Worm (Caenorhabditis elegans) whole organism, early embryonic: ENCODE results near the gene W09H1.3.

ENCODE experiments used
- aly-1 ChIP-seq: sonication (generic microtip); optimal IDR thresholded peaks from 2 replicates; lab custom pipeline; 2016; ENCODE audit warnings: missing genetic modification characterization, missing compliant biosample characterization
- ama-1 ChIP-seq: fragments of 150-350 bp; optimal IDR thresholded peaks from 2 replicates; lab custom pipeline; 2014
- ceh-36 ChIP-seq: sonication (generic microtip); optimal IDR thresholded peaks from 2 replicates; lab custom pipeline; 2016; ENCODE audit warnings: missing genetic modification characterization, inconsistent platforms, missing compliant biosample characterization
- flt-1 ChIP-seq: fragments of 200-800 bp; sonication (Bioruptor generic); IDR thresholded peaks from 2 replicates; pipeline ENCODE4 v1.3.6; 2022; ENCODE audit warnings: missing genetic modification characterization, missing compliant biosample characterization
- hmbx-1 ChIP-seq: sonication (generic microtip); optimal IDR thresholded peaks from 2 replicates; lab custom pipeline; 2016; ENCODE audit warnings: mild to moderate bottlenecking, missing genetic modification characterization, missing compliant biosample characterization
- hmg-4 ChIP-seq: fragments of 200-800 bp; sonication (Bioruptor generic); optimal IDR thresholded peaks from 2 replicates; lab custom pipeline; 2018; ENCODE audit warnings: mild to moderate bottlenecking, missing genetic modification characterization, missing compliant biosample characterization
- scrt-1 ChIP-seq: fragments of 200-800 bp; sonication (Bioruptor generic); IDR thresholded peaks from 2 replicates; pipeline ENCODE4 v1.3.6; 2022; ENCODE audit warnings: missing genetic modification characterization, missing compliant biosample characterization
- sea-1 ChIP-seq: fragments of 200-800 bp; sonication (Bioruptor generic); conservative IDR thresholded peaks from 2 replicates; pipeline ENCODE4 v1.3.6; 2022; ENCODE audit warnings: missing genetic modification characterization, missing compliant biosample characterization
- tbx-11 ChIP-seq: fragments of 200-800 bp; sonication (Bioruptor generic); IDR thresholded peaks from 2 replicates; pipeline ENCODE4 v1.3.6; 2022; ENCODE audit warnings: missing genetic modification characterization, missing compliant biosample characterization
- tra-4 ChIP-seq: sonication (generic microtip); optimal IDR thresholded peaks from 2 replicates; lab custom pipeline; 2017; ENCODE audit warnings: missing genetic modification characterization, missing compliant biosample characterization

DNA sequence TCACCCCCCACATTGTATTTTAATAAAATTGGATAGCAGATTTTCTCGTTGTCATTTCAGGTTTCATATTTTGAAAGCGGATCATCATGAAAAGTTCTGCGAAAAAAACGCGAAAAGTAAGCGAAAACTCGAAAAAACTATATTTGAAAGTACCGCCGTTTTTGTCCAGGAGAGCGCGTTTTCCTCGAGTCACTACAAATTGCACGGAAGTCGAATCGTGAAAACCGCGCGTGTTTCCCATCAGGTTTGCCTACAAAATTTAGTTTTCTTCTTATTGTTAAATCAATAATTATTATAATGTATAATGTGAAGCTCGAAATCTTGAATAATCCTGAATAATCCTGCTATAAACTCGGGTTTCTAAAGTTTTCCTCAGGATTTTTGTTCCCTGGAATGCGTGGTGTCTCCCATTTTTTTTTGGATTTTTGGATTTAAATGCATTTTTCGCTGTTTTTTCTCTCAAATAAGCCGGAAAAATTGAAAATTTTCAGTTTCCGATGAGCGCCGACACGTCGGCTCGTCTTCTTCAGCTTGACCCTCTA is 15.5 kb downstream of the W09H1.3 start, which contains the start of gene btf-1:
- TF ChIP-seq scrt-1 (GFP tag; lab: Robert Waterston, UW) (no peak), flt-1 (no peak), ceh-36 (tag; lab: Kevin White, UChicago) (no peak), hmbx-1 (tag; lab: Kevin White, UChicago) (no peak), tra-4 (peak; percentile 32), ama-1 (lab: Kevin White, UChicago) (peak; percentile 23), tbx-11 (GFP tag; lab: Robert Waterston, UW) (0 out of 2 replicates have a peak, but pooled peaks have one; percentile 18), aly-1 (tag; lab: Kevin White, UChicago) (no peak), hmg-4 (GFP tag; lab: Kevin White, UChicago) (no peak), sea-1 (GFP tag; lab: Robert Waterston, UW) (no peak)
